Worm (Caenorhabditis elegans): ENCODE measurements around the gene F38H12.5.
A peak's percentile ranks its signal among the peaks of the same experiment; 100 is the strongest.

The F38H12.5 gene

ce11 chrV:4081283-4081682, 1.6 kb downstream of the F38H12.5 start, which contains the start of gene srh-211:
Gene srh-211, minus strand, starts transcription at chrV:4081383.
- no peak for TF ChIP-seq unc-39 (tag; optimal IDR thresholded peaks at IDR 0.05)
- TF ChIP-seq zip-8 (tag; optimal IDR thresholded peaks at IDR 0.05), result no peak
- no peak for TF ChIP-seq sem-2 (GFP tag; optimal IDR thresholded peaks at IDR 0.05)
- no peak for TF ChIP-seq cnd-1 (tag; optimal IDR thresholded peaks at IDR 0.05)
- no peak for TF ChIP-seq tbx-8 (GFP tag; optimal IDR thresholded peaks at IDR 0.05)
- TF ChIP-seq blmp-1 (tag; optimal IDR thresholded peaks at IDR 0.05), result no peak
- no peak for TF ChIP-seq elt-1 (tag; optimal IDR thresholded peaks at IDR 0.05; ENCODE audit: borderline replicate concordance, insufficient read depth)
- TF ChIP-seq mls-2 (tag; optimal IDR thresholded peaks at IDR 0.05), result no peak
- no peak for TF ChIP-seq snpc-4 (tag; optimal IDR thresholded peaks at IDR 0.05)
- no peak for TF ChIP-seq unc-120 (tag; optimal IDR thresholded peaks at IDR 0.05; ENCODE audit: poor library complexity, severe bottlenecking)
- TF ChIP-seq nhr-237 (tag; optimal IDR thresholded peaks at IDR 0.05), result no peak
- no peak for TF ChIP-seq lsy-2 (tag; optimal IDR thresholded peaks at IDR 0.05)
- no peak for TF ChIP-seq ceh-43 (GFP tag; optimal IDR thresholded peaks at IDR 0.05)

DNA sequence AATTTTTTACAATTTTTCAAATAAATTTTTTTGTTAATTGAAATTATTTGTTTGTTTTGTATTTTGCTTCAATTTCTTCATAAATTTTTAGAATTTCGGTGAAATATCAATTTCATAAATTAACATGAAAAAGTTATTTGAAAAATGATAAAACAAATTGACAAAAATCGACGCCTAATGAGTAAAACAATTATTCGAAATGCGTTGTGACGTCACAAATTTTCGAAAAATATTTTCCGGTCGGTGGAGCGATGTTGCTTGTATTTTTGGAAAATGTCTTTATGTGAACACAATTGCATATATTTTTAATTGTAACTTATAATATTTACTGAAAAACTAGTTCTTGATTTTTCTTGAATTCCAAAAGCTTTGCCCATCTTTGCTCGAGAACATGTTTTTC, 2.3 kb downstream of the F38H12.5 start:
- no peak for TF ChIP-seq ztf-11 (tag; optimal IDR thresholded peaks at IDR 0.05)
- no peak for TF ChIP-seq mep-1 (tag; optimal IDR thresholded peaks at IDR 0.05)
- TF ChIP-seq flh-1 (GFP tag; optimal IDR thresholded peaks at IDR 0.05), result no peak

- TF ChIP-seq pha-4 (tag; optimal IDR thresholded peaks at IDR 0.05) (no peak), nhr-76 (tag; optimal IDR thresholded peaks at IDR 0.05) (no peak), drap-1 (GFP tag; optimal IDR thresholded peaks at IDR 0.05) (no peak), unc-120 (tag; optimal IDR thresholded peaks at IDR 0.05; ENCODE audit: poor library complexity, severe bottlenecking) (no peak), M03D4.4 (tag; optimal IDR thresholded peaks at IDR 0.05) (no peak), zip-8 (tag; optimal IDR thresholded peaks at IDR 0.05) (no peak), ces-1 (GFP tag; optimal IDR thresholded peaks at IDR 0.05) (no peak), ceh-83 (GFP tag; optimal IDR thresholded peaks at IDR 0.05) (no peak), blmp-1 (tag; optimal IDR thresholded peaks at IDR 0.05) (no peak), unc-62 (GFP tag; optimal IDR thresholded peaks at IDR 0.05) (no peak), ham-2 (GFP tag; optimal IDR thresholded peaks at IDR 0.05) (no peak), unc-39 (tag; optimal IDR thresholded peaks at IDR 0.05) (no peak), lsy-2 (tag; optimal IDR thresholded peaks at IDR 0.05) (no peak), nhr-28 (tag; optimal IDR thresholded peaks at IDR 0.05) (no peak), tbx-8 (GFP tag; optimal IDR thresholded peaks at IDR 0.05) (no peak), nhr-237 (tag; optimal IDR thresholded peaks at IDR 0.05) (no peak), lin-13 (tag; optimal IDR thresholded peaks at IDR 0.05) (no peak)
These were observed 9.4 kb downstream of the F38H12.5 start, which contains the start of gene otpl-2 for ce11 chrV:4073455-4073854. Gene otpl-2, plus strand, starts transcription at chrV:4073755.

DNA sequence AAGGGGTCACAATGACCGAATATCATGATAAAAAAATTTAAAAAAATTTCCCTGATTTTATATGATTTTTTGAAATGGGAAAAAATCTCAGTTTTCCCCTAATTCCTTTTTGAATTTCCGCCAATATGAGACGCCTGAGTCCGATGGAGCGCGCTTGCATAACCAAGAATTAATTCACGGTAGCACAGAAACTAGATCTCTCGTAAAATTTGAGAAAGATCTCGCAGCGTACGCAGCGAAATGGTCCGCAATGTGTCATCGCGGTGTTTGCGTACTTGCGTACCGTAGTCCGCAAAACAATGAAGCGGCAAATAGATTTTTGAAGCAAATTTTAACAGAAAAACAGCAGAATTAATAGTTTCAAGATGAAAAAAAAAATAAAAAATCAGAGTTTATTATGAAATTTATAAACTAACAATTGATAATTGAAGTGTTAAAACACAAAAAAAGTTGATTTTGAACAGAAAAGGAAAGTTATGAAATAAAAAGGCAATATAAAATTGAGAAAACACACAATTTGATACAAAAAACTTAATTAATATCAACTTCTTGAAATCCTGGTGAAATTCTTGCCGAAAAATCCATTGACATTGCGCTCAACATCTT, 19.2 kb downstream of the F38H12.5 start:
- peak; percentile 86 for TF ChIP-seq lsy-2 (tag; optimal IDR thresholded peaks at IDR 0.05)

- TF ChIP-seq drap-1 (GFP tag; optimal IDR thresholded peaks at IDR 0.05) (no peak), elt-3 (tag; optimal IDR thresholded peaks at IDR 0.05) (no peak), tbx-8 (GFP tag; optimal IDR thresholded peaks at IDR 0.05) (no peak), nhr-76 (tag; optimal IDR thresholded peaks at IDR 0.05) (no peak), unc-62 (GFP tag; optimal IDR thresholded peaks at IDR 0.05) (no peak), ztf-11 (tag; optimal IDR thresholded peaks at IDR 0.05) (no peak), cnd-1 (tag; optimal IDR thresholded peaks at IDR 0.05) (no peak), elt-1 (tag; optimal IDR thresholded peaks at IDR 0.05; ENCODE audit: borderline replicate concordance, insufficient read depth) (no peak), flh-1 (GFP tag; optimal IDR thresholded peaks at IDR 0.05) (no peak), mab-5 (tag; optimal IDR thresholded peaks at IDR 0.05) (no peak), lin-32 (GFP tag; optimal IDR thresholded peaks at IDR 0.05) (no peak), ceh-43 (GFP tag; optimal IDR thresholded peaks at IDR 0.05) (no peak), ceh-39 (tag; optimal IDR thresholded peaks at IDR 0.05) (no peak), ces-1 (GFP tag; optimal IDR thresholded peaks at IDR 0.05) (no peak), bed-3 (GFP tag; optimal IDR thresholded peaks at IDR 0.05) (no peak), lsy-2 (tag; optimal IDR thresholded peaks at IDR 0.05) (no peak), unc-39 (tag; optimal IDR thresholded peaks at IDR 0.05) (no peak), lin-13 (tag; optimal IDR thresholded peaks at IDR 0.05) (no peak), blmp-1 (tag; optimal IDR thresholded peaks at IDR 0.05) (no peak), nhr-2 (tag; optimal IDR thresholded peaks at IDR 0.05) (no peak)
These were observed 26.6 kb downstream of the F38H12.5 start for ce11 chrV:4056203-4056602.

Data from whole organism, mixed stage, embryonic.